Worm (Caenorhabditis elegans) whole organism, young adult: Measurements from ENCODE around the gene ketn-1.

Experiments
- F33H1.4 ChIP-seq: fragments of 200-800 bp; sonication (Bioruptor generic); IDR thresholded peaks from 2 replicates; pipeline ENCODE4 v1.3.6; 2022; ENCODE audit warnings: missing genetic modification reagents, missing genetic modification characterization, missing compliant biosample characterization
- F52B5.7 ChIP-seq: sonication (generic microtip); optimal IDR thresholded peaks from 2 replicates; lab custom pipeline; 2016; ENCODE audit warnings: mild to moderate bottlenecking, missing genetic modification characterization, missing compliant biosample characterization
- ceh-91 ChIP-seq: fragments of 200-800 bp; sonication (Bioruptor generic); IDR thresholded peaks from 2 replicates; pipeline ENCODE4 v1.3.6; 2022; ENCODE audit warnings: missing genetic modification reagents, missing genetic modification characterization, missing compliant biosample characterization
- egl-18 ChIP-seq: fragments of 200-800 bp; sonication (Bioruptor generic); IDR thresholded peaks from 2 replicates; pipeline ENCODE4 v1.3.6; 2022; ENCODE audit warnings: missing genetic modification reagents, missing genetic modification characterization, missing compliant biosample characterization
- lin-54 ChIP-seq: fragments of 200-800 bp; sonication (Bioruptor generic); optimal IDR thresholded peaks from 2 replicates; lab custom pipeline; 2018; ENCODE audit warnings: mild to moderate bottlenecking, missing genetic modification characterization, missing compliant biosample characterization
- lsl-1 ChIP-seq: fragments of 200-800 bp; sonication (Bioruptor generic); optimal IDR thresholded peaks from 2 replicates; lab custom pipeline; 2018; ENCODE audit warnings: mild to moderate bottlenecking, missing genetic modification characterization, moderate library complexity, missing compliant biosample characterization
- nfya-1 ChIP-seq: sonication (generic microtip); optimal IDR thresholded peaks from 2 replicates; lab custom pipeline; 2017; ENCODE audit warnings: antibody characterized with exemption, missing compliant biosample characterization, missing genetic modification characterization, borderline replicate concordance; ENCODE audit not compliant: insufficient read depth
- snpc-3.4 ChIP-seq: sonication (generic microtip); optimal IDR thresholded peaks from 2 replicates; lab custom pipeline; 2017; ENCODE audit warnings: missing genetic modification characterization, mild to moderate bottlenecking, missing compliant biosample characterization, antibody characterized with exemption, moderate library complexity, missing genotype, missing genetic modification reagents
- snpc-4 ChIP-seq, 5 experiments: fragments of 150-350 bp in 1 of 5; sonication (generic microtip) in 4 of 5; optimal IDR thresholded peaks; 2 replicates each; lab custom pipeline; 2014 to 2018; ENCODE audit warnings: missing genetic modification characterization in 5 of 5, missing biosample characterization in 3 of 5, antibody characterized with exemption in 2 of 5, mild to moderate bottlenecking in 2 of 5, missing compliant biosample characterization in 2 of 5, missing genotype in 2 of 5, moderate library complexity in 2 of 5, missing genetic modification reagents in 1 of 5

ce11 chrV:2738174-2738573, 69.5 kb downstream of the ketn-1 start, which contains the start of gene srg-56:
- TF ChIP-seq snpc-4 (GFP tag; optimal IDR thresholded peaks at IDR 0.05; lab: Kevin White, UChicago) (no peak), snpc-4 (tag; optimal IDR thresholded peaks at IDR 0.05; lab: Kevin White, UChicago) (no peak), F33H1.4 (no peak), lin-54 (no peak), F52B5.7 (no peak), snpc-3.4 (tag; lab: Kevin White, UChicago) (no peak), ceh-91 (GFP tag; lab: Robert Waterston, UW) (no peak), egl-18 (no peak), nfya-1 (tag; lab: Kevin White, UChicago) (no peak), lsl-1 (GFP tag; lab: Kevin White, UChicago) (no peak)
